Fruit fly (Drosophila melanogaster) whole organism, embryonic: ENCODE results near the gene Vsx1.

Experiments used
- ATbp ChIP-seq: fragments of 200-800 bp; sonication (Bioruptor generic); optimal IDR thresholded peaks from 2 replicates; lab custom pipeline; 2017; ENCODE audit warnings: missing biosample characterization, mild to moderate bottlenecking, missing genetic modification characterization, missing genetic modification reagents
- Abd-B ChIP-seq: fragments of 200-800 bp; sonication (Bioruptor generic); optimal IDR thresholded peaks from 2 replicates; lab custom pipeline; 2018; ENCODE audit warnings: missing biosample characterization, mild to moderate bottlenecking, missing genetic modification characterization, moderate library complexity
- CG10321 ChIP-seq: fragments of 200-800 bp; sonication (Bioruptor generic); IDR thresholded peaks from 2 replicates; pipeline ENCODE4 v1.3.6; 2022; ENCODE audit warnings: missing biosample characterization, missing genetic modification characterization
- CG11247 ChIP-seq: fragments of 200-800 bp; sonication (Bioruptor generic); IDR thresholded peaks from 2 replicates; pipeline ENCODE4 v1.3.6; 2022; ENCODE audit warnings: missing biosample characterization, missing genetic modification characterization
- CG12236 ChIP-seq: fragments of 200-800 bp; sonication (Bioruptor generic); optimal IDR thresholded peaks from 2 replicates; lab custom pipeline; 2016; ENCODE audit warnings: missing biosample characterization, missing genetic modification characterization
- CG13296 ChIP-seq: fragments of 200-800 bp; sonication (Bioruptor generic); optimal IDR thresholded peaks from 3 replicates; lab custom pipeline; 2018; ENCODE audit warnings: missing biosample characterization, mild to moderate bottlenecking, missing genetic modification characterization
- CG13424 ChIP-seq: fragments of 200-800 bp; sonication (Bioruptor generic); optimal IDR thresholded peaks from 2 replicates; lab custom pipeline; 2019; ENCODE audit warnings: missing biosample characterization, mild to moderate bottlenecking, missing genetic modification characterization, moderate library complexity
- CG17361 ChIP-seq: fragments of 200-800 bp; sonication (Bioruptor generic); IDR thresholded peaks from 3 replicates; pipeline ENCODE4 v1.3.6; 2022; ENCODE audit warnings: missing biosample characterization, missing genetic modification characterization
- CG1832 ChIP-seq: fragments of 200-800 bp; sonication (Bioruptor generic); optimal IDR thresholded peaks from 2 replicates; lab custom pipeline; 2017; ENCODE audit warnings: missing biosample characterization, mild to moderate bottlenecking, missing genetic modification characterization, inconsistent platforms
- CG2678 ChIP-seq: fragments of 200-800 bp; sonication (Bioruptor generic); optimal IDR thresholded peaks from 3 replicates; lab custom pipeline; 2019; ENCODE audit warnings: missing biosample characterization, mild to moderate bottlenecking, missing genetic modification characterization, moderate library complexity
- CG31224 ChIP-seq: fragments of 200-800 bp; sonication (Bioruptor generic); IDR thresholded peaks from 2 replicates; pipeline ENCODE4 v1.3.6; 2022; ENCODE audit warnings: missing biosample characterization, missing genetic modification characterization
- CG32767 ChIP-seq: fragments of 200-800 bp; sonication (Bioruptor generic); IDR thresholded peaks from 2 replicates; pipeline ENCODE4 v1.3.6; 2022; ENCODE audit warnings: missing biosample characterization, missing genetic modification characterization
- CG4424 ChIP-seq: fragments of 200-800 bp; sonication (Bioruptor generic); optimal IDR thresholded peaks from 3 replicates; lab custom pipeline; 2016; ENCODE audit warnings: missing biosample characterization, missing genetic modification characterization
- CG6689 ChIP-seq: fragments of 200-800 bp; sonication (Bioruptor generic); IDR thresholded peaks from 2 replicates; pipeline ENCODE4 v1.3.6; 2022; ENCODE audit warnings: missing biosample characterization, missing genetic modification characterization
- CG9797 ChIP-seq: fragments of 200-800 bp; sonication (Bioruptor generic); optimal IDR thresholded peaks from 3 replicates; lab custom pipeline; 2018; ENCODE audit warnings: missing biosample characterization, mild to moderate bottlenecking, missing genetic modification characterization
- CTCF ChIP-seq: fragments of 200-800 bp; sonication (Bioruptor generic); optimal IDR thresholded peaks from 2 replicates; lab custom pipeline; 2017; ENCODE audit warnings: missing biosample characterization, mild to moderate bottlenecking, missing genetic modification characterization, moderate library complexity
- CoRest ChIP-seq: fragments of 200-800 bp; sonication (Bioruptor generic); optimal IDR thresholded peaks from 3 replicates; lab custom pipeline; 2018; ENCODE audit warnings: missing biosample characterization, mild to moderate bottlenecking, missing genetic modification characterization, moderate library complexity
- HmgD ChIP-seq: fragments of 200-800 bp; sonication (Bioruptor generic); optimal IDR thresholded peaks from 3 replicates; lab custom pipeline; 2016; ENCODE audit warnings: missing biosample characterization, missing genetic modification characterization
- Hr39 ChIP-seq: fragments of >200 bp; optimal IDR thresholded peaks from 2 replicates; lab custom pipeline; 2017
- Nf-YB ChIP-seq: fragments of 200-800 bp; sonication (Bioruptor generic); optimal IDR thresholded peaks from 3 replicates; lab custom pipeline; 2019; ENCODE audit warnings: missing biosample characterization, mild to moderate bottlenecking, missing genetic modification characterization, moderate library complexity
- Nf-YC ChIP-seq: fragments of 200-800 bp; optimal IDR thresholded peaks from 3 replicates; lab custom pipeline; 2019; ENCODE audit warnings: missing biosample characterization, mild to moderate bottlenecking, missing genetic modification characterization, moderate library complexity
- Oaz ChIP-seq: fragments of 200-800 bp; sonication (Bioruptor generic); IDR thresholded peaks from 2 replicates; pipeline ENCODE4 v1.3.6; 2022; ENCODE audit warnings: missing biosample characterization, missing genetic modification characterization
- Oli ChIP-seq: fragments of 200-800 bp; sonication (Bioruptor generic); optimal IDR thresholded peaks from 2 replicates; lab custom pipeline; 2018; ENCODE audit warnings: missing biosample characterization, mild to moderate bottlenecking, missing genetic modification characterization, moderate library complexity
- Poxn ChIP-seq: fragments of 200-800 bp; sonication (Bioruptor generic); IDR thresholded peaks from 2 replicates; pipeline ENCODE4 v1.3.6; 2022; ENCODE audit warnings: missing biosample characterization, missing genetic modification characterization
- YL-1 ChIP-seq: fragments of 200-800 bp; sonication (Bioruptor generic); optimal IDR thresholded peaks from 3 replicates; lab custom pipeline; 2017; ENCODE audit warnings: missing biosample characterization, mild to moderate bottlenecking, missing genetic modification characterization
- aop ChIP-seq: fragments of 200-800 bp; sonication (Bioruptor generic); IDR thresholded peaks from 2 replicates; pipeline ENCODE4 v1.3.6; 2022; ENCODE audit warnings: missing biosample characterization, missing genetic modification characterization
- cg ChIP-seq: fragments of 200-800 bp; sonication (Bioruptor generic); optimal IDR thresholded peaks from 3 replicates; lab custom pipeline; 2019; ENCODE audit warnings: missing biosample characterization, mild to moderate bottlenecking, missing genetic modification characterization, moderate library complexity
- chn ChIP-seq: fragments of 200-800 bp; sonication (Bioruptor generic); optimal IDR thresholded peaks from 2 replicates; lab custom pipeline; 2016; ENCODE audit warnings: missing biosample characterization, missing genetic modification characterization
- crol ChIP-seq: fragments of 200-800 bp; sonication (Bioruptor generic); IDR thresholded peaks from 2 replicates; pipeline ENCODE4 v1.3.6; 2022; ENCODE audit warnings: missing biosample characterization, missing genetic modification characterization
- dmrt99B ChIP-seq: fragments of 200-800 bp; sonication (Bioruptor generic); optimal IDR thresholded peaks from 2 replicates; lab custom pipeline; 2018; ENCODE audit warnings: missing biosample characterization, mild to moderate bottlenecking, missing genetic modification characterization, moderate library complexity
- ewg ChIP-seq: fragments of 200-800 bp; sonication (Bioruptor generic); optimal IDR thresholded peaks from 3 replicates; lab custom pipeline; 2017; ENCODE audit warnings: mild to moderate bottlenecking, missing biosample characterization, missing genetic modification reagents, missing genetic modification characterization
- gcm ChIP-seq: fragments of 200-800 bp; sonication (Bioruptor generic); optimal IDR thresholded peaks from 2 replicates; lab custom pipeline; 2019; ENCODE audit warnings: missing biosample characterization, mild to moderate bottlenecking, missing genetic modification characterization, moderate library complexity
- ham ChIP-seq: fragments of 200-800 bp; sonication (Bioruptor generic); IDR thresholded peaks from 2 replicates; pipeline ENCODE4 v1.3.6; 2022; ENCODE audit warnings: missing biosample characterization, missing genetic modification characterization
- lab ChIP-seq: fragments of 200-800 bp; sonication (Bioruptor generic); optimal IDR thresholded peaks from 3 replicates; lab custom pipeline; 2017; ENCODE audit warnings: missing biosample characterization, missing genetic modification characterization, mild to moderate bottlenecking, moderate library complexity, missing genetic modification reagents
- lola ChIP-seq, 3 experiments: fragments of >200 bp in 2 of 3; fragments of 200-800 bp in 1 of 3; sonication (Bioruptor generic) in 1 of 3; optimal IDR thresholded peaks; 2 replicates each; lab custom pipeline; 2017 to 2019; ENCODE audit warnings: missing biosample characterization in 3 of 3, missing genetic modification characterization in 3 of 3, mild to moderate bottlenecking in 1 of 3, moderate library complexity in 1 of 3
- mam ChIP-seq: fragments of 200-800 bp; sonication (Bioruptor generic); optimal IDR thresholded peaks from 3 replicates; lab custom pipeline; 2016; ENCODE audit warnings: missing biosample characterization, missing genetic modification characterization
- peb ChIP-seq: fragments of 200-800 bp; sonication (Bioruptor generic); IDR thresholded peaks from 2 replicates; pipeline ENCODE4 v1.3.6; 2022; ENCODE audit warnings: missing biosample characterization, missing genetic modification characterization
- pita ChIP-seq: fragments of 200-800 bp; sonication (Bioruptor generic); optimal IDR thresholded peaks from 2 replicates; lab custom pipeline; 2017; ENCODE audit warnings: missing biosample characterization, mild to moderate bottlenecking, missing genetic modification characterization
- sens ChIP-seq: fragments of 200-800 bp; sonication (Bioruptor generic); peaks from one replicate; lab custom pipeline; 2016; ENCODE audit warnings: missing biosample characterization, missing genetic modification characterization
- seq ChIP-seq: fragments of 200-800 bp; sonication (Bioruptor generic); IDR thresholded peaks from 2 replicates; pipeline ENCODE4 v1.3.6; 2022; ENCODE audit warnings: missing biosample characterization, missing genetic modification characterization
- shn ChIP-seq: fragments of 200-800 bp; sonication (Bioruptor generic); optimal IDR thresholded peaks from 3 replicates; lab custom pipeline; 2016; ENCODE audit warnings: missing biosample characterization, missing genetic modification characterization
- tll ChIP-seq, 2 experiments: fragments of 200-800 bp in 1 of 2; fragments of >200 bp in 1 of 2; sonication (Bioruptor generic) in 1 of 2; optimal IDR thresholded peaks; 2 replicates each; lab custom pipeline; 2017 to 2019; ENCODE audit warnings: missing biosample characterization in 2 of 2, missing genetic modification characterization in 2 of 2, mild to moderate bottlenecking in 1 of 2, moderate library complexity in 1 of 2

Vsx1 gene

DNA sequence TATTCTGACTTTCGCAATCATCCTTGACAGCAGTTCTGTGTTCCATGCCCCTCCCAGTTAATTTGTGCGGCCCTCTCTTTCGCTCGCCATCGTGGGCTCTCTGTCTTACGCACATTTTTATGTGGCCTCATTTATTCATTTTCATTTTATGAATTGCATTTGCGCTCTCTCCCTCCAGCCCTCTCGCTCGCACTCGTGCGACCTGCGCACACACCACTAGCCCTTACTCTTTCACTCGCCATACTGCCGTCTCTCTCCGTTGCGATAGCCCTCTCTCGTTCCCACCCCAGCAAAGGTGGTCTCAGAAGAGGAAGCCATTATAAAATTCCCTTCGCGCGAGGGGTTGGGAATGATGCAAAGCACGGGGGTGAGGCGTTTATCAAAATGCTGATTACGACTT, 14.6 kb upstream of the Vsx1 start (continued):
- TF ChIP-seq ATbp (GFP tag; lab: Kevin White, UChicago) = no peak
- no peak for TF ChIP-seq shn (GFP tag; lab: Kevin White, UChicago)
- TF ChIP-seq tll (GFP tag; optimal IDR thresholded peaks at IDR 0.05; lab: Kevin White, UChicago) = peak; percentile 56 to 67
- TF ChIP-seq ewg (GFP tag; lab: Kevin White, UChicago) = peak; percentile 88
- TF ChIP-seq dmrt99B = no peak
- peak; percentile 99 for TF ChIP-seq CG1832 (GFP tag; lab: Kevin White, UChicago)
- peak; percentile 14 for TF ChIP-seq Abd-B (GFP tag; lab: Kevin White, UChicago)
- TF ChIP-seq cg (GFP tag; lab: Kevin White, UChicago) = peak; percentile 52
- no peak for TF ChIP-seq Oaz (GFP tag; lab: Robert Waterston, UW)
- no peak for TF ChIP-seq chn (GFP tag; lab: Kevin White, UChicago)
- TF ChIP-seq sens = peak; percentile 46
- TF ChIP-seq CG32767 (GFP tag; lab: Robert Waterston, UW) = no peak
- no peak for TF ChIP-seq CG13424 (tag; lab: Kevin White, UChicago)
- no peak for TF ChIP-seq pita (GFP tag; lab: Kevin White, UChicago)
- TF ChIP-seq seq (GFP tag; lab: Robert Waterston, UW) = peak; percentile 91
- TF ChIP-seq CG11247 (GFP tag; lab: Robert Waterston, UW) = no peak
- peak; percentile 95 for TF ChIP-seq Nf-YC
- no peak for TF ChIP-seq CG9797 (GFP tag; lab: Kevin White, UChicago)
- no peak for TF ChIP-seq CG13296 (GFP tag; lab: Kevin White, UChicago)
- TF ChIP-seq Poxn (GFP tag; lab: Robert Waterston, UW) = no peak
- TF ChIP-seq mam (GFP tag; lab: Kevin White, UChicago) = no peak
- TF ChIP-seq YL-1 (GFP tag; lab: Kevin White, UChicago) = no peak
- TF ChIP-seq CG2678 = no peak
- peak; percentile 52 for TF ChIP-seq HmgD (GFP tag; lab: Kevin White, UChicago)
- no peak for TF ChIP-seq aop (GFP tag; lab: Robert Waterston, UW)
- no peak for TF ChIP-seq CG4424
- TF ChIP-seq CG6689 (GFP tag; lab: Robert Waterston, UW) = no peak
- TF ChIP-seq CoRest = peak; percentile 36
- no peak for TF ChIP-seq peb (GFP tag; lab: Robert Waterston, UW)
- peak; percentile 92 for TF ChIP-seq CG10321 (GFP tag; lab: Robert Waterston, UW)
- TF ChIP-seq lola (GFP tag; optimal IDR thresholded peaks at IDR 0.05; lab: Kevin White, UChicago) = no peak
- TF ChIP-seq CG31224 (GFP tag; lab: Robert Waterston, UW) = no peak

dm6 chrX:5587023-5587422, 7.0 kb upstream of the Vsx1 start:
- TF ChIP-seq Oli (tag; lab: Kevin White, UChicago) (no peak), Nf-YC (peak; percentile 44), crol (GFP tag; lab: Robert Waterston, UW) (peak; percentile 51; the same call in 1 of the 2 replicates), CG17361 (GFP tag; lab: Robert Waterston, UW) (no peak), Nf-YB (peak; percentile 75)

DNA sequence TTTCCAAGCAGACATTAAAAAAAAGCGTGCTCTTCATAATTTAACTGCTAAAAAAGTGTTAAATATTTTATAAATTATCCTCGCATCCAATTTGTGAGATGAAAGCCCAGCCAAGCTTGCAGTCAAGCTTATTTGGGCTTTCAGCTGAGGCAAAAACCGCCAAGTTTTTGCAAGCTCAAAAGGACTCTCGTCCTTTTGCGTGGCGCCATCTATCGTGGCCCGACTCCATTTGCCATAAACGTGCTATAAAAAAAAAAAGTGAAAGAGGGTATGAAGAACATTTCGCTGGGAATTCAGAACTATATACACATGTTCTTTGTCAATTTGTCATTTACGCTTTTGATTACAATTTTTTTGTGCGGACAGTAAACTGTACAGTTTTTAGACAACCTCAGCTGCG, 5.6 kb upstream of the Vsx1 start:
- TF ChIP-seq gcm (GFP tag; lab: Kevin White, UChicago) (no peak), CTCF (GFP tag; lab: Kevin White, UChicago) (peak; percentile 86), Hr39 (lab: Kevin White, UChicago) (no peak), CG12236 (GFP tag; lab: Kevin White, UChicago) (no peak), ham (no peak), lab (no peak)
